Worm (Caenorhabditis elegans): ENCODE measurements around the gene F42F12.11.

F42F12.11 gene

ce11 chrX:12331795-12332194 is 15.0 kb upstream of the F42F12.11 start, which contains the start of gene srd-46:
TSS of gene srd-46 (plus strand) at chrX:12332095.
- no peak for TF ChIP-seq mxl-2 (GFP tag; conservative IDR thresholded peaks at IDR 0.05)
- TF ChIP-seq aly-2 (tag; optimal IDR thresholded peaks at IDR 0.05) = no peak
- no peak for TF ChIP-seq nhr-48 (tag; optimal IDR thresholded peaks at IDR 0.05)
- TF ChIP-seq fos-1 (tag; optimal IDR thresholded peaks at IDR 0.05) = no peak
- TF ChIP-seq nhr-237 (tag; optimal IDR thresholded peaks at IDR 0.05) = no peak
- no peak for TF ChIP-seq nhr-6 (tag; optimal IDR thresholded peaks at IDR 0.05)
- TF ChIP-seq set-16 (GFP tag; IDR thresholded peaks at IDR 0.05) = no peak
- TF ChIP-seq daf-8 (GFP tag; IDR thresholded peaks at IDR 0.05) = no peak
- no peak for TF ChIP-seq ceh-28 (tag; optimal IDR thresholded peaks at IDR 0.05)
- TF ChIP-seq jun-1 (tag; optimal IDR thresholded peaks at IDR 0.05) = no peak
- no peak for TF ChIP-seq tra-1 (GFP tag; IDR thresholded peaks at IDR 0.05)
- no peak for TF ChIP-seq lin-15B (tag; optimal IDR thresholded peaks at IDR 0.05)
- no peak for TF ChIP-seq pha-4 (GFP tag; IDR thresholded peaks at IDR 0.05)
- TF ChIP-seq pha-4 (tag; optimal IDR thresholded peaks at IDR 0.05) = no peak
- TF ChIP-seq nhr-76 (tag; optimal IDR thresholded peaks at IDR 0.05) = no peak
- TF ChIP-seq skn-1 (tag; optimal IDR thresholded peaks at IDR 0.05) = no peak
- no peak for TF ChIP-seq F49E8.2 (tag; optimal IDR thresholded peaks at IDR 0.05; ENCODE audit: borderline replicate concordance)
- TF ChIP-seq ZK546.5 (tag; optimal IDR thresholded peaks at IDR 0.05) = no peak
- no peak for TF ChIP-seq nhr-102 (tag; optimal IDR thresholded peaks at IDR 0.05)
- TF ChIP-seq unc-62 (GFP tag; optimal IDR thresholded peaks at IDR 0.05 in 1 of 2) = no peak
- TF ChIP-seq unc-62 (tag; optimal IDR thresholded peaks at IDR 0.05) = no peak
- TF ChIP-seq rbr-2 (tag; optimal IDR thresholded peaks at IDR 0.05) = no peak

- no peak for TF ChIP-seq F44E2.7 (GFP tag; IDR thresholded peaks at IDR 0.05)
- TF ChIP-seq unc-62 (GFP tag; optimal IDR thresholded peaks at IDR 0.05 in 1 of 2) = peak in 1 of 2 experiments; percentile 56
- no peak for TF ChIP-seq unc-62 (tag; optimal IDR thresholded peaks at IDR 0.05)
- no peak for TF ChIP-seq snpc-1.2 (GFP tag; IDR thresholded peaks at IDR 0.05)
Measured at ce11 chrX:12333479-12333878, 13.3 kb upstream of the F42F12.11 start, which contains the start of gene srd-47. TSS of gene srd-47 (plus strand) at chrX:12333642.

- TF ChIP-seq ceh-62 (tag; optimal IDR thresholded peaks at IDR 0.05) = no peak
- TF ChIP-seq dpl-1 (GFP tag; optimal IDR thresholded peaks at IDR 0.05) = no peak
- no peak for TF ChIP-seq dmd-6 (GFP tag; IDR thresholded peaks at IDR 0.05)
- TF ChIP-seq nhr-11 (tag; optimal IDR thresholded peaks at IDR 0.05) = no peak
- TF ChIP-seq lin-38 (GFP tag; IDR thresholded peaks at IDR 0.05) = no peak
- no peak for TF ChIP-seq lin-29 (GFP tag; IDR thresholded peaks at IDR 0.05)
- no peak for TF ChIP-seq daf-8 (GFP tag; IDR thresholded peaks at IDR 0.05)
- TF ChIP-seq spr-1 (tag; optimal IDR thresholded peaks at IDR 0.05) = no peak
- TF ChIP-seq ceh-82 (tag; optimal IDR thresholded peaks at IDR 0.05) = no peak
- TF ChIP-seq dve-1 (tag; optimal IDR thresholded peaks at IDR 0.05; ENCODE audit: insufficient read depth) = no peak
- no peak for TF ChIP-seq sdz-12 (GFP tag; optimal IDR thresholded peaks at IDR 0.05)
- TF ChIP-seq dmd-9 (GFP tag; IDR thresholded peaks at IDR 0.05) = no peak
- no peak for TF ChIP-seq D1046.2 (GFP tag; IDR thresholded peaks at IDR 0.05)
- no peak for TF ChIP-seq nhr-10 (tag; optimal IDR thresholded peaks at IDR 0.05)
- TF ChIP-seq nhr-6 (tag; optimal IDR thresholded peaks at IDR 0.05) = no peak
- TF ChIP-seq nhr-102 (tag; optimal IDR thresholded peaks at IDR 0.05) = no peak
Measured at ce11 chrX:12335808-12336207, 11.0 kb upstream of the F42F12.11 start, which contains the start of gene srd-48. TSS of gene srd-48 (plus strand) at chrX:12336108.

ce11 chrX:12337846-12338490 is 8.9 kb upstream of the F42F12.11 start, which contains the start of gene srd-44:
TSS of gene srd-44 (plus strand) at chrX:12338440.
- TF ChIP-seq unc-130 (GFP tag; optimal IDR thresholded peaks at IDR 0.05) (no peak), lsy-2 (tag; optimal IDR thresholded peaks at IDR 0.05) (no peak), dmd-6 (GFP tag; IDR thresholded peaks at IDR 0.05) (no peak; the same call in none of the 2 replicates), hif-1 (tag; optimal IDR thresholded peaks at IDR 0.05) (no peak), dmd-9 (GFP tag; IDR thresholded peaks at IDR 0.05) (0 out of 2 replicates have a peak, but pooled peaks have one; percentile 21), F37D6.2 (tag; optimal IDR thresholded peaks at IDR 0.05) (no peak), hlh-11 (tag; optimal IDR thresholded peaks at IDR 0.05) (no peak), zfp-2 (tag; optimal IDR thresholded peaks at IDR 0.05) (no peak), egl-27 (tag; optimal IDR thresholded peaks at IDR 0.05) (no peak), ceh-82 (tag; optimal IDR thresholded peaks at IDR 0.05) (no peak), mdl-1 (tag; optimal IDR thresholded peaks at IDR 0.05) (peak in 1 of 2 experiments; percentile 2), F26F4.8 (GFP tag; conservative IDR thresholded peaks at IDR 0.05) (no peak), nhr-11 (tag; optimal IDR thresholded peaks at IDR 0.05) (no peak), daf-19 (GFP tag; conservative IDR thresholded peaks at IDR 0.05) (peak; percentile 74), ceh-28 (tag; optimal IDR thresholded peaks at IDR 0.05) (no peak), Y105C5A.15 (GFP tag; IDR thresholded peaks at IDR 0.05) (no peak)

All from whole organism, L4 larva.